Worm (Caenorhabditis elegans) whole organism, L1 larva: ENCODE results near the gene Y17G9A.3.
A peak's percentile ranks its signal among the peaks of the same experiment; 100 is the strongest.

ENCODE experiments used
- C34B4.2 ChIP-seq: sonication (generic microtip); optimal IDR thresholded peaks from 2 replicates; lab custom pipeline; 2017; ENCODE audit warnings: mild to moderate bottlenecking, missing genetic modification characterization, missing compliant biosample characterization
- alr-1 ChIP-seq: fragments of 200-800 bp; sonication (Bioruptor generic); optimal IDR thresholded peaks from 2 replicates; lab custom pipeline; 2018; ENCODE audit warnings: borderline replicate concordance, mild to moderate bottlenecking, missing genetic modification characterization, missing compliant biosample characterization
- aly-2 ChIP-seq: fragments of 150-350 bp; optimal IDR thresholded peaks from 2 replicates; lab custom pipeline; 2014; ENCODE audit warnings: missing biosample characterization, missing genetic modification characterization
- ama-1 ChIP-seq: fragments of 150-350 bp; optimal IDR thresholded peaks from 2 replicates; lab custom pipeline; 2014
- ceh-8 ChIP-seq: fragments of 200-800 bp; sonication (Bioruptor generic); optimal IDR thresholded peaks from 2 replicates; lab custom pipeline; 2018; ENCODE audit warnings: mild to moderate bottlenecking, missing genetic modification characterization, moderate library complexity, missing compliant biosample characterization
- ceh-82 ChIP-seq, 3 experiments: fragments of 150-350 bp in 1 of 3; sonication (generic microtip) in 2 of 3; optimal IDR thresholded peaks; 2 replicates each; lab custom pipeline; 2014 to 2017; ENCODE audit warnings: missing biosample characterization in 3 of 3, missing genetic modification characterization in 3 of 3
- ceh-88 ChIP-seq: fragments of 200-800 bp; sonication (Bioruptor generic); IDR thresholded peaks from 2 replicates; pipeline ENCODE4 v1.3.6; 2022; ENCODE audit warnings: missing genetic modification characterization, missing compliant biosample characterization
- ces-1 ChIP-seq: fragments of 150-350 bp; optimal IDR thresholded peaks from 2 replicates; lab custom pipeline; 2014; ENCODE audit warnings: missing biosample characterization, missing genetic modification reagents, missing genetic modification characterization
- dpl-1 ChIP-seq, 3 experiments: fragments of 150-350 bp in 2 of 3; sonication (generic microtip) in 1 of 3; optimal IDR thresholded peaks; 2 replicates each; lab custom pipeline; 2014 to 2017; ENCODE audit warnings: missing biosample characterization in 3 of 3, missing genetic modification characterization in 3 of 3, missing genetic modification reagents in 3 of 3
- efl-1 ChIP-seq, 4 experiments: fragments of 150-350 bp; optimal IDR thresholded peaks in 3 of 4; peaks in 1 of 4; 1 replicate in 1 of 4; 2 replicates in 3 of 4; lab custom pipeline; 2014; ENCODE audit warnings: missing biosample characterization in 2 of 4, missing genetic modification characterization in 2 of 4, missing genetic modification reagents in 2 of 4
- efl-3 ChIP-seq: fragments of 200-800 bp; sonication (Bioruptor generic); optimal IDR thresholded peaks from 2 replicates; lab custom pipeline; 2018; ENCODE audit warnings: mild to moderate bottlenecking, missing genetic modification characterization, missing compliant biosample characterization
- egl-13 ChIP-seq: sonication (generic microtip); optimal IDR thresholded peaks from 2 replicates; lab custom pipeline; 2016; ENCODE audit warnings: missing genotype, missing genetic modification reagents, missing genetic modification characterization, missing compliant biosample characterization
- elt-3 ChIP-seq, 6 experiments: fragments of 150-350 bp in 1 of 6; sonication (generic microtip); optimal IDR thresholded peaks; 2 replicates each; lab custom pipeline; 2017 to 2018; ENCODE audit warnings: missing biosample characterization in 6 of 6, missing genetic modification characterization in 6 of 6, inconsistent platforms in 1 of 6
- fkh-8 ChIP-seq: sonication (generic microtip); optimal IDR thresholded peaks from 2 replicates; lab custom pipeline; 2016; ENCODE audit warnings: mild to moderate bottlenecking, missing genetic modification characterization, missing compliant biosample characterization
- fos-1 ChIP-seq: fragments of 150-350 bp; optimal IDR thresholded peaks from 2 replicates; lab custom pipeline; 2014; ENCODE audit warnings: missing biosample characterization, missing genetic modification characterization
- hlh-4 ChIP-seq: sonication (generic microtip); optimal IDR thresholded peaks from 2 replicates; lab custom pipeline; 2016; ENCODE audit warnings: mild to moderate bottlenecking, missing genetic modification characterization, missing compliant biosample characterization
- irx-1 ChIP-seq: sonication (generic microtip); optimal IDR thresholded peaks from 2 replicates; lab custom pipeline; 2016; ENCODE audit warnings: missing genetic modification characterization, missing compliant biosample characterization
- isw-1 ChIP-seq: fragments of 200-800 bp; sonication (Bioruptor generic); IDR thresholded peaks from 2 replicates; pipeline ENCODE4 v1.3.6; 2022; ENCODE audit warnings: missing genetic modification characterization, missing compliant biosample characterization
- jun-1 ChIP-seq: fragments of 150-350 bp; optimal IDR thresholded peaks from 2 replicates; lab custom pipeline; 2014; ENCODE audit warnings: missing biosample characterization, missing genetic modification reagents, missing genetic modification characterization
- lin-13 ChIP-seq: fragments of 150-350 bp; optimal IDR thresholded peaks from 2 replicates; lab custom pipeline; 2014; ENCODE audit warnings: missing biosample characterization, missing genetic modification reagents, missing genetic modification characterization
- lin-15B ChIP-seq: fragments of 150-350 bp; sonication (generic microtip); optimal IDR thresholded peaks from 3 replicates; lab custom pipeline; 2014; ENCODE audit warnings: missing biosample characterization, missing genetic modification characterization
- lin-39 ChIP-seq: fragments of 150-350 bp; optimal IDR thresholded peaks from 2 replicates; lab custom pipeline; 2014; ENCODE audit warnings: missing biosample characterization, missing genetic modification reagents, missing genetic modification characterization
- lir-3 ChIP-seq: sonication (generic microtip); optimal IDR thresholded peaks from 2 replicates; lab custom pipeline; 2016; ENCODE audit warnings: mild to moderate bottlenecking, missing genetic modification characterization, moderate library complexity, missing compliant biosample characterization; ENCODE audit not compliant: poor library complexity
- lsy-2 ChIP-seq, 2 experiments: fragments of 150-350 bp; optimal IDR thresholded peaks; 2 replicates each; lab custom pipeline; 2014; ENCODE audit warnings: missing biosample characterization in 2 of 2, missing genetic modification characterization in 2 of 2
- mdl-1 ChIP-seq, 2 experiments: fragments of 150-350 bp; optimal IDR thresholded peaks; 2 replicates each; lab custom pipeline; 2014 to 2017; ENCODE audit warnings: missing biosample characterization in 2 of 2, missing genetic modification characterization in 2 of 2, inconsistent platforms in 1 of 2
- mef-2 ChIP-seq: fragments of 150-350 bp; optimal IDR thresholded peaks from 2 replicates; lab custom pipeline; 2014; ENCODE audit warnings: missing biosample characterization, missing genetic modification characterization
- nhr-12 ChIP-seq: sonication (generic microtip); optimal IDR thresholded peaks from 2 replicates; lab custom pipeline; 2017; ENCODE audit warnings: missing biosample characterization, missing genetic modification characterization
- nhr-19 ChIP-seq: fragments of 200-800 bp; sonication (Bioruptor generic); conservative IDR thresholded peaks from 2 replicates; pipeline ENCODE4 v1.3.6; 2022; ENCODE audit warnings: missing genetic modification characterization, missing compliant biosample characterization
- pax-3 ChIP-seq: fragments of 200-800 bp; sonication (Bioruptor generic); optimal IDR thresholded peaks from 2 replicates; lab custom pipeline; 2018; ENCODE audit warnings: mild to moderate bottlenecking, missing genetic modification characterization, moderate library complexity, missing compliant biosample characterization
- pqm-1 ChIP-seq: sonication (generic microtip); optimal IDR thresholded peaks from 3 replicates; lab custom pipeline; 2017; ENCODE audit warnings: missing biosample characterization, missing genetic modification characterization
- snu-23 ChIP-seq: sonication (generic microtip); optimal IDR thresholded peaks from 2 replicates; lab custom pipeline; 2016; ENCODE audit warnings: missing genetic modification characterization, missing compliant biosample characterization
- sox-4 ChIP-seq: sonication (generic microtip); optimal IDR thresholded peaks from 2 replicates; lab custom pipeline; 2016; ENCODE audit warnings: missing genetic modification characterization, missing compliant biosample characterization
- tbx-2 ChIP-seq: sonication (generic microtip); optimal IDR thresholded peaks from 2 replicates; lab custom pipeline; 2016; ENCODE audit warnings: missing genetic modification characterization, missing compliant biosample characterization
- unc-130 ChIP-seq: fragments of 150-350 bp; optimal IDR thresholded peaks from 2 replicates; lab custom pipeline; 2017; ENCODE audit warnings: missing biosample characterization, missing genetic modification characterization, inconsistent platforms
- unc-86 ChIP-seq: sonication (generic microtip); optimal IDR thresholded peaks from 2 replicates; lab custom pipeline; 2016; ENCODE audit warnings: missing genetic modification characterization, missing compliant biosample characterization
- unc-98 ChIP-seq: fragments of 200-800 bp; sonication (Bioruptor generic); IDR thresholded peaks from 2 replicates; pipeline ENCODE4 v1.3.6; 2022; ENCODE audit warnings: missing genetic modification characterization, missing compliant biosample characterization

The Y17G9A.3 gene

DNA sequence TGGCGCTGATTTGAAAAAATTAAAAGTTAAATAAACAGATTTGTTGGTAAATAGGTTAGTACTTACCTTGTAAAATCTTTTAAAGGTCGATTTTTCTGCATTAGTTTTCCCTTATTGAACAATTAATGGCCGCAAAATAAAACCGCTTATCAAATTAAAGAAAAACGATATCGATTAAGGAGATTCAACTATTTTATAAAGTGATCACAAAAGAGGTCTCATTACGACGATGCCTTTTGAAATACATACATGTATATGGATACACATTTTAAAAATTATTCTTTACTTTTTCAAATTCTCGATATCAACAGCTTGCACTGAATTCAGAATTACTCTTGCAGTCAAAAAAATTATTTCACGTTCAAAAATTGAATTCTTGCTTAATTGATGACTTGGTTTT is at the start of gene Y17G9A.3:
Y17G9A.3 (minus strand) TSS at position 101 of the 400 bp plus-strand sequence.
- TF ChIP-seq ces-1 = no peak
- no peak for TF ChIP-seq hlh-4 (tag; lab: Kevin White, UChicago)
- no peak for TF ChIP-seq dpl-1 (GFP tag; optimal IDR thresholded peaks at IDR 0.05; lab: Kevin White, UChicago)
- no peak for TF ChIP-seq fos-1

ce11 chrIV:4905645-4906135 is 47.2 kb upstream of the Y17G9A.3 start, which contains the start of gene T08B6.4:
TSS of gene T08B6.4 (plus strand) at chrIV:4905695.
- TF ChIP-seq lin-13 (no peak), tbx-2 (no peak), snu-23 (no peak), unc-130 (no peak), unc-86 (tag; lab: Kevin White, UChicago) (no peak), lin-39 (tag; lab: Kevin White, UChicago) (no peak), elt-3 (tag; optimal IDR thresholded peaks at IDR 0.05; lab: Kevin White, UChicago) (no peak), lir-3 (tag; lab: Kevin White, UChicago) (no peak), isw-1 (GFP tag; lab: Robert Waterston, UW) (no peak), efl-3 (GFP tag; lab: Kevin White, UChicago) (no peak), ceh-8 (GFP tag; lab: Kevin White, UChicago) (no peak), nhr-12 (no peak), jun-1 (no peak), C34B4.2 (tag; lab: Kevin White, UChicago) (no peak), pax-3 (tag; lab: Kevin White, UChicago) (no peak)

DNA sequence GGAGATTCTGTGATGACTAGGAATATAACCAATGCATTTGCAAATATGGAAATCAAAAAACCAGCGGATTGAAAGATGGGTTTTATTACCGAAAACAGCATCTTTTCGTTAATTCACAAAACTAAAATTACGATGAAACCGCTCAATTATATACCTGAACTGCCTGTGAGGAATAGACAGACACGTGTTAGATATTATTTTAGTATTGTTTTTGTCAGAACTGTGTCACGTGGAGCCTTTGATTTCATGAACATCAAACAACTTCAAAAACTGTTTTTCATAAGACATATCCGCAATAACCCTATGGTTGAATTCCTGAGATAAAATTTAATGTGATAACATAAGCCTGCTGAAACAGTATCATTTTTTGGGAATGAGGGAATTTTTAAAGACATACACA is 45.5 kb upstream of the Y17G9A.3 start, which contains the start of gene str-161:
str-161 (minus strand) TSS at position 101 of the 400 bp plus-strand sequence.
- TF ChIP-seq efl-1 (optimal IDR thresholded peaks at IDR 0.05; lab: Kevin White, UChicago) (no peak), efl-1 (GFP tag; optimal IDR thresholded peaks at IDR 0.05 in 1 of 2; lab: Kevin White, UChicago) (peak in 1 of 2 experiments; percentile 48), mdl-1 (tag; optimal IDR thresholded peaks at IDR 0.05; lab: Kevin White, UChicago) (no peak)

ce11 chrIV:4890543-4890942 is 32.1 kb upstream of the Y17G9A.3 start, which contains the start of gene T08B6.9:
TSS of gene T08B6.9 (plus strand) at chrIV:4890843.
- TF ChIP-seq mef-2 (tag; lab: Kevin White, UChicago) = no peak
- TF ChIP-seq C34B4.2 (tag; lab: Kevin White, UChicago) = no peak
- TF ChIP-seq nhr-19 (GFP tag; lab: Robert Waterston, UW) = no peak

ce11 chrIV:4889613-4890012 is 31.1 kb upstream of the Y17G9A.3 start, which contains the start of gene sgnh-1:
TSS of gene sgnh-1 (plus strand) at chrIV:4889913.
- TF ChIP-seq fos-1 (no peak), lin-13 (no peak), lin-15B (tag; lab: Kevin White, UChicago) (no peak), egl-13 (no peak), lsy-2 (tag; optimal IDR thresholded peaks at IDR 0.05; lab: Kevin White, UChicago) (no peak), irx-1 (no peak), fkh-8 (no peak), tbx-2 (no peak), sox-4 (tag; lab: Kevin White, UChicago) (no peak), alr-1 (tag; lab: Kevin White, UChicago) (no peak), jun-1 (no peak), ceh-88 (GFP tag; lab: Robert Waterston, UW) (no peak), pqm-1 (no peak), unc-98 (GFP tag; lab: Robert Waterston, UW) (no peak), aly-2 (no peak), unc-86 (tag; lab: Kevin White, UChicago) (no peak), ceh-82 (tag; optimal IDR thresholded peaks at IDR 0.05; lab: Kevin White, UChicago) (no peak), ama-1 (lab: Kevin White, UChicago) (no peak)
